Fruit fly (Drosophila melanogaster) whole organism, pupa: ENCODE measurements around the gene Naa80.

Source experiments
- CG10348 ChIP-seq: fragments of 200-800 bp; sonication (Bioruptor generic); IDR thresholded peaks from 2 replicates; pipeline ENCODE4 v1.3.6; 2022; ENCODE audit warnings: missing biosample characterization, missing genetic modification characterization
- CG15710 ChIP-seq: fragments of 200-800 bp; sonication (Bioruptor generic); optimal IDR thresholded peaks from 2 replicates; lab custom pipeline; 2018; ENCODE audit warnings: missing biosample characterization, mild to moderate bottlenecking, missing genetic modification characterization, moderate library complexity
- CG4496 ChIP-seq: fragments of 200-800 bp; sonication (Bioruptor generic); IDR thresholded peaks from 3 replicates; pipeline ENCODE4 v1.3.6; 2022; ENCODE audit warnings: missing biosample characterization, missing genetic modification characterization
- CG8301 ChIP-seq: fragments of 200-800 bp; sonication (Bioruptor generic); optimal IDR thresholded peaks from 2 replicates; lab custom pipeline; 2018; ENCODE audit warnings: missing biosample characterization, mild to moderate bottlenecking, missing genetic modification characterization
- CG9948 ChIP-seq: fragments of 200-800 bp; sonication (Bioruptor generic); optimal IDR thresholded peaks from 2 replicates; lab custom pipeline; 2018; ENCODE audit warnings: missing biosample characterization, mild to moderate bottlenecking, missing genetic modification characterization, moderate library complexity
- D1 ChIP-seq: fragments of 200-800 bp; sonication (Bioruptor generic); optimal IDR thresholded peaks from 2 replicates; lab custom pipeline; 2018; ENCODE audit warnings: missing biosample characterization, mild to moderate bottlenecking, missing genetic modification characterization, moderate library complexity
- EcR ChIP-seq: fragments of 200-800 bp; sonication (Bioruptor generic); optimal IDR thresholded peaks from 3 replicates; lab custom pipeline; 2019; ENCODE audit warnings: missing biosample characterization, missing genetic modification characterization, mild to moderate bottlenecking, moderate library complexity, missing genetic modification reagents
- Ets98B ChIP-seq: fragments of 200-800 bp; sonication (Bioruptor generic); IDR thresholded peaks from 2 replicates; pipeline ENCODE4 v1.3.6; 2022; ENCODE audit warnings: missing biosample characterization, missing genetic modification characterization
- Pif1A ChIP-seq: fragments of 200-800 bp; sonication (Bioruptor generic); optimal IDR thresholded peaks from 3 replicates; lab custom pipeline; 2016; ENCODE audit warnings: missing biosample characterization, missing genetic modification characterization
- Pif1B ChIP-seq: fragments of 200-800 bp; sonication (Bioruptor generic); optimal IDR thresholded peaks from 3 replicates; lab custom pipeline; 2016; ENCODE audit warnings: missing biosample characterization, missing genetic modification characterization
- Snoo ChIP-seq: fragments of 200-800 bp; sonication (Bioruptor generic); optimal IDR thresholded peaks from 3 replicates; lab custom pipeline; 2017; ENCODE audit warnings: missing biosample characterization, mild to moderate bottlenecking, missing genetic modification characterization, inconsistent platforms
- rn ChIP-seq: fragments of 200-800 bp; sonication (Bioruptor generic); IDR thresholded peaks from 2 replicates; pipeline ENCODE4 v1.3.6; 2022; ENCODE audit warnings: missing biosample characterization, missing genetic modification characterization

- TF ChIP-seq Pif1A (no peak), CG10348 (GFP tag; lab: Robert Waterston, UW) (no peak), Pif1B (GFP tag; lab: Kevin White, UChicago) (no peak), CG15710 (tag; lab: Kevin White, UChicago) (peak; percentile 16), EcR (peak; percentile 11), Snoo (no peak), D1 (tag; lab: Kevin White, UChicago) (no peak), CG4496 (GFP tag; lab: Robert Waterston, UW) (no peak), CG9948 (tag; lab: Kevin White, UChicago) (no peak), rn (no peak), Ets98B (GFP tag; lab: Robert Waterston, UW) (peak; percentile 20; the same call in 1 of the 2 replicates), CG8301 (tag; lab: Kevin White, UChicago) (peak; percentile 25)
Measured at dm6 chr3R:9793018-9793417, 25.4 kb downstream of the Naa80 start, which contains the start of gene CG8516.
